Worm (Caenorhabditis elegans) whole organism, L3 larva: ENCODE results near the gene grl-15.

Experiments
- R02D3.7 ChIP-seq: fragments of 150-350 bp; optimal IDR thresholded peaks from 2 replicates; lab custom pipeline; 2014; ENCODE audit warnings: missing biosample characterization, missing genetic modification characterization
- ZK546.5 ChIP-seq: sonication (generic microtip); optimal IDR thresholded peaks from 2 replicates; lab custom pipeline; 2017; ENCODE audit warnings: missing biosample characterization, missing genetic modification characterization
- aly-2 ChIP-seq: fragments of 150-350 bp; optimal IDR thresholded peaks from 2 replicates; lab custom pipeline; 2014; ENCODE audit warnings: missing biosample characterization, missing genetic modification characterization
- ama-1 ChIP-seq: fragments of 150-350 bp; optimal IDR thresholded peaks from 2 replicates; lab custom pipeline; 2018
- ceh-16 ChIP-seq: sonication (generic microtip); optimal IDR thresholded peaks from 2 replicates; lab custom pipeline; 2017; ENCODE audit warnings: missing biosample characterization, missing genetic modification characterization
- ceh-28 ChIP-seq: fragments of 150-350 bp; optimal IDR thresholded peaks from 2 replicates; lab custom pipeline; 2014; ENCODE audit warnings: missing biosample characterization, missing genetic modification reagents, missing genetic modification characterization
- ceh-82 ChIP-seq: fragments of 150-350 bp; optimal IDR thresholded peaks from 2 replicates; lab custom pipeline; 2014; ENCODE audit warnings: missing biosample characterization, missing genetic modification characterization
- ceh-9 ChIP-seq: sonication (generic microtip); optimal IDR thresholded peaks from 2 replicates; lab custom pipeline; 2018; ENCODE audit warnings: missing biosample characterization, missing genetic modification characterization
- daf-12 ChIP-seq: fragments of 150-350 bp; optimal IDR thresholded peaks from 2 replicates; lab custom pipeline; 2014; ENCODE audit warnings: missing biosample characterization, missing genetic modification reagents, missing genetic modification characterization
- egl-27 ChIP-seq: sonication (generic microtip); optimal IDR thresholded peaks from 4 replicates; lab custom pipeline; 2017; ENCODE audit warnings: missing biosample characterization, missing genetic modification reagents, missing genetic modification characterization
- egl-5 ChIP-seq: fragments of 150-350 bp; optimal IDR thresholded peaks from 2 replicates; lab custom pipeline; 2017; ENCODE audit warnings: missing biosample characterization, missing genetic modification reagents, missing genetic modification characterization, inconsistent platforms
- elt-1 ChIP-seq: fragments of 150-350 bp; optimal IDR thresholded peaks from 2 replicates; lab custom pipeline; 2014; ENCODE audit warnings: missing biosample characterization, missing genetic modification characterization
- elt-2 ChIP-seq: sonication (generic microtip); optimal IDR thresholded peaks from 2 replicates; lab custom pipeline; 2016; ENCODE audit warnings: missing genetic modification reagents, mild to moderate bottlenecking, missing genetic modification characterization, missing compliant biosample characterization
- elt-3 ChIP-seq, 3 experiments: fragments of 150-350 bp in 1 of 3; sonication (generic microtip) in 2 of 3; optimal IDR thresholded peaks; 2 replicates in 2 of 3; 4 replicates in 1 of 3; lab custom pipeline; 2014 to 2017; ENCODE audit warnings: missing biosample characterization in 3 of 3, missing genetic modification characterization in 3 of 3
- eor-1 ChIP-seq, 2 experiments: fragments of 150-350 bp; optimal IDR thresholded peaks; 2 replicates each; lab custom pipeline; 2014 to 2018; ENCODE audit warnings: missing biosample characterization in 2 of 2, missing genetic modification characterization in 2 of 2
- fkh-10 ChIP-seq: sonication (generic microtip); optimal IDR thresholded peaks from 2 replicates; lab custom pipeline; 2017; ENCODE audit warnings: missing biosample characterization, missing genetic modification reagents, missing genetic modification characterization
- fkh-2 ChIP-seq: fragments of 150-350 bp; optimal IDR thresholded peaks from 2 replicates; lab custom pipeline; 2014; ENCODE audit warnings: missing biosample characterization, missing genetic modification reagents, missing genetic modification characterization
- fos-1 ChIP-seq: fragments of 150-350 bp; optimal IDR thresholded peaks from 2 replicates; lab custom pipeline; 2014; ENCODE audit warnings: missing biosample characterization, missing genetic modification characterization
- hmg-11 ChIP-seq: sonication (generic microtip); optimal IDR thresholded peaks from 2 replicates; lab custom pipeline; 2016; ENCODE audit warnings: missing genetic modification characterization, missing compliant biosample characterization
- jun-1 ChIP-seq: fragments of 150-350 bp; optimal IDR thresholded peaks from 2 replicates; lab custom pipeline; 2014; ENCODE audit warnings: missing biosample characterization, missing genetic modification reagents, missing genetic modification characterization
- lin-15B ChIP-seq: fragments of 150-350 bp; optimal IDR thresholded peaks from 2 replicates; lab custom pipeline; 2014; ENCODE audit warnings: missing biosample characterization, missing genetic modification characterization
- lin-39 ChIP-seq: fragments of 150-350 bp; optimal IDR thresholded peaks from 2 replicates; lab custom pipeline; 2018; ENCODE audit warnings: missing biosample characterization, missing genetic modification reagents, missing genetic modification characterization
- lsy-12 ChIP-seq: sonication (generic microtip); optimal IDR thresholded peaks from 2 replicates; lab custom pipeline; 2016; ENCODE audit warnings: mild to moderate bottlenecking, missing genetic modification characterization, missing compliant biosample characterization
- mdl-1 ChIP-seq: fragments of 150-350 bp; optimal IDR thresholded peaks from 2 replicates; lab custom pipeline; 2014; ENCODE audit warnings: missing biosample characterization, missing genetic modification characterization
- mml-1 ChIP-seq: fragments of 150-350 bp; sonication (generic microtip); optimal IDR thresholded peaks from 3 replicates; lab custom pipeline; 2014; ENCODE audit warnings: missing biosample characterization, missing genetic modification characterization
- nfya-1 ChIP-seq: sonication (generic microtip); optimal IDR thresholded peaks from 2 replicates; lab custom pipeline; 2017; ENCODE audit warnings: missing genetic modification characterization, mild to moderate bottlenecking, missing compliant biosample characterization, antibody characterized with exemption, moderate library complexity; ENCODE audit not compliant: insufficient read depth
- nhr-11 ChIP-seq: fragments of 150-350 bp; optimal IDR thresholded peaks from 2 replicates; lab custom pipeline; 2014; ENCODE audit warnings: missing biosample characterization, missing genetic modification characterization
- nhr-12 ChIP-seq: fragments of 150-350 bp; optimal IDR thresholded peaks from 2 replicates; lab custom pipeline; 2014; ENCODE audit warnings: missing biosample characterization, missing genetic modification characterization
- nhr-23 ChIP-seq: fragments of 150-350 bp; optimal IDR thresholded peaks from 2 replicates; lab custom pipeline; 2014; ENCODE audit warnings: missing biosample characterization, missing genetic modification reagents, missing genetic modification characterization
- nhr-237 ChIP-seq: fragments of 150-350 bp; optimal IDR thresholded peaks from 2 replicates; lab custom pipeline; 2014; ENCODE audit warnings: missing biosample characterization, missing genetic modification characterization
- nhr-25 ChIP-seq: sonication (generic microtip); optimal IDR thresholded peaks from 2 replicates; lab custom pipeline; 2017; ENCODE audit warnings: missing biosample characterization, missing genetic modification characterization
- nhr-28 ChIP-seq: fragments of 150-350 bp; optimal IDR thresholded peaks from 2 replicates; lab custom pipeline; 2014; ENCODE audit warnings: missing biosample characterization, missing genetic modification characterization
- nhr-43 ChIP-seq: sonication (generic microtip); optimal IDR thresholded peaks from 2 replicates; lab custom pipeline; 2016; ENCODE audit warnings: mild to moderate bottlenecking, missing genetic modification characterization, missing compliant biosample characterization; ENCODE audit not compliant: poor library complexity, severe bottlenecking
- nhr-67 ChIP-seq: fragments of 150-350 bp; optimal IDR thresholded peaks from 2 replicates; lab custom pipeline; 2014; ENCODE audit warnings: missing biosample characterization, missing genetic modification characterization
- nhr-76 ChIP-seq: fragments of 150-350 bp; sonication (generic microtip); optimal IDR thresholded peaks from 5 replicates; lab custom pipeline; 2014; ENCODE audit warnings: missing biosample characterization, missing genetic modification characterization
- nhr-77 ChIP-seq: fragments of 150-350 bp; optimal IDR thresholded peaks from 2 replicates; lab custom pipeline; 2014; ENCODE audit warnings: missing biosample characterization, missing genetic modification characterization
- pha-4 ChIP-seq: fragments of 150-350 bp; optimal IDR thresholded peaks from 2 replicates; lab custom pipeline; 2014; ENCODE audit warnings: missing biosample characterization, missing genetic modification reagents, missing genetic modification characterization
- pqm-1 ChIP-seq: fragments of 150-350 bp; optimal IDR thresholded peaks from 2 replicates; lab custom pipeline; 2017; ENCODE audit warnings: missing biosample characterization, missing genetic modification characterization, inconsistent platforms
- sea-2 ChIP-seq: fragments of 150-350 bp; sonication (generic microtip); optimal IDR thresholded peaks from 4 replicates; lab custom pipeline; 2014; ENCODE audit warnings: missing biosample characterization, missing genetic modification reagents, missing genetic modification characterization
- skn-1 ChIP-seq: fragments of 150-350 bp; optimal IDR thresholded peaks from 2 replicates; lab custom pipeline; 2014; ENCODE audit warnings: missing biosample characterization, missing genetic modification characterization
- snpc-4 ChIP-seq: fragments of 150-350 bp; optimal IDR thresholded peaks from 2 replicates; lab custom pipeline; 2014; ENCODE audit warnings: missing biosample characterization, missing genetic modification characterization
- tbx-2 ChIP-seq: sonication (generic microtip); optimal IDR thresholded peaks from 2 replicates; lab custom pipeline; 2016; ENCODE audit warnings: mild to moderate bottlenecking, missing genetic modification characterization, missing compliant biosample characterization
- unc-39 ChIP-seq: sonication (generic microtip); optimal IDR thresholded peaks from 4 replicates; lab custom pipeline; 2017; ENCODE audit warnings: missing biosample characterization, missing genetic modification characterization
- unc-62 ChIP-seq: fragments of 150-350 bp; sonication (generic microtip); optimal IDR thresholded peaks from 4 replicates; lab custom pipeline; 2014; ENCODE audit warnings: missing biosample characterization, missing genetic modification reagents, missing genetic modification characterization
- zag-1 ChIP-seq: fragments of 150-350 bp; optimal IDR thresholded peaks from 2 replicates; lab custom pipeline; 2014; ENCODE audit warnings: missing biosample characterization, missing genetic modification characterization
- ztf-11 ChIP-seq: fragments of 150-350 bp; optimal IDR thresholded peaks from 2 replicates; lab custom pipeline; 2014; ENCODE audit warnings: missing biosample characterization, missing genetic modification characterization
- ztf-4 ChIP-seq: fragments of 150-350 bp; optimal IDR thresholded peaks from 2 replicates; lab custom pipeline; 2014; ENCODE audit warnings: missing biosample characterization, missing genetic modification characterization

grl-15 gene

DNA sequence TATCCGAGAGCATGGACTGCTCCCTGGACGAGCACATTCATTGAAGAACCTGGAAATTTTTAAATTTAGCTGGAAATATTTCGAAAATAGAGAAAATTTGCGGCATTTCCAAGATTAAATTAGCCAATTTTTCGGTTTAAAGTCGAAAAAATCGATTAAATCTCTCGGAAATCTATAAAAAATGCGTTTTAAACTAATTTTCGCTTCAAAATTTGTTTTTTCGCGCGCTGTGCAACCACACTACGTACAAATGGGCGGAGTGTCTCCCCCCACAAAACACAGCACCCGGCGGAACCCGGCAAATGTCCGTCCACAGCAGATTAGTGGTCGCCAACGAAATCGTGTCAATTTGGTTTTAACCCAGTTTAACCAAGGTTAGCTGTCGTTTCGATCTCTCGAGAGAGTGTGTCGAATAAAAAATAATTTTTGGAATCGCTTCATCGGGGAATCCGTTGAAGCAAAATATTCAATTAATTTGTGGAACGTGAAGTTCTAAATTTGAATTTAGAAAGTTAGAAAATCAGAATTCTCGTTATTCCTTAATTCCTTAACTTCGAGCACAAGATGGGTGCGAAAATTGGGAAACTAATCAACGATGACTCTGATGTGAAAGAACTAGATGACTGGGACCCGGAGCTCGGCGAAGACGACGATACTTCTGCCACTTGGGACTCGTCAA lies 14.4 kb upstream of the grl-15 start, which contains the start of the genes tim-1 and Y75B8A.23:
tim-1 (minus strand) TSS at position 51 of the 679 bp plus-strand sequence.
Y75B8A.23 (plus strand) TSS at position 547 of the 679 bp plus-strand sequence.
- peak; percentile 75 for TF ChIP-seq unc-62 (GFP tag; lab: Kevin White, UChicago)
- TF ChIP-seq aly-2 (tag; lab: Kevin White, UChicago) = peak; percentile 85
- peak; percentile 90 for TF ChIP-seq lsy-12 (tag; lab: Kevin White, UChicago)
- no peak for TF ChIP-seq zag-1 (tag; lab: Kevin White, UChicago)
- TF ChIP-seq mml-1 (tag; lab: Kevin White, UChicago) = no peak
- TF ChIP-seq sea-2 (GFP tag; lab: Kevin White, UChicago) = no peak
- TF ChIP-seq ztf-4 (tag; lab: Kevin White, UChicago) = peak; percentile 51
- peak; percentile 88 for TF ChIP-seq pqm-1
- TF ChIP-seq ZK546.5 (tag; lab: Kevin White, UChicago) = no peak
- TF ChIP-seq egl-5 (tag; lab: Kevin White, UChicago) = peak; percentile 82
- peak; percentile 90 for TF ChIP-seq skn-1 (tag; lab: Kevin White, UChicago)
- peak; percentile 60 for TF ChIP-seq unc-39
- TF ChIP-seq nhr-67 (tag; lab: Kevin White, UChicago) = no peak
- peak; percentile 46 for TF ChIP-seq daf-12 (tag; lab: Kevin White, UChicago)
- TF ChIP-seq jun-1 (tag; lab: Kevin White, UChicago) = peak; percentile 94
- no peak for TF ChIP-seq nhr-12 (tag; lab: Kevin White, UChicago)
- peak in 2 of 3 experiments; percentile 31 to 82 for TF ChIP-seq elt-3 (tag; optimal IDR thresholded peaks at IDR 0.05; lab: Kevin White, UChicago)
- TF ChIP-seq eor-1 (tag; optimal IDR thresholded peaks at IDR 0.05; lab: Kevin White, UChicago) = peak in 1 of 2 experiments; percentile 58
- peak; percentile 98 for TF ChIP-seq nhr-23
- TF ChIP-seq ceh-82 = peak; percentile 84
- peak; percentile 94 for TF ChIP-seq pha-4 (tag; lab: Kevin White, UChicago)
- peak; percentile 92 for TF ChIP-seq nhr-43 (tag; lab: Kevin White, UChicago)
- no peak for TF ChIP-seq ztf-11 (tag; lab: Kevin White, UChicago)
- TF ChIP-seq tbx-2 = peak; percentile 74
- TF ChIP-seq nfya-1 (tag; lab: Kevin White, UChicago) = peak; percentile 98
- peak; percentile 94 for TF ChIP-seq lin-15B (tag; lab: Kevin White, UChicago)
- peak; percentile 29 for TF ChIP-seq mdl-1 (tag; lab: Kevin White, UChicago)
- peak; percentile 85 for TF ChIP-seq R02D3.7 (tag; lab: Kevin White, UChicago)
- TF ChIP-seq ceh-9 (tag; lab: Kevin White, UChicago) = no peak
- TF ChIP-seq nhr-237 (tag; lab: Kevin White, UChicago) = no peak
- TF ChIP-seq nhr-76 (tag; lab: Kevin White, UChicago) = peak; percentile 67
- TF ChIP-seq ceh-28 = peak; percentile 75
- peak; percentile 78 for TF ChIP-seq elt-2 (tag; lab: Kevin White, UChicago)
- peak; percentile 70 for TF ChIP-seq ceh-16 (tag; lab: Kevin White, UChicago)
- TF ChIP-seq hmg-11 (tag; lab: Kevin White, UChicago) = peak; percentile 89
- TF ChIP-seq fkh-2 (tag; lab: Kevin White, UChicago) = peak; percentile 2
- TF ChIP-seq nhr-25 = peak; percentile 94
- TF ChIP-seq nhr-11 (tag; lab: Kevin White, UChicago) = peak; percentile 36
- TF ChIP-seq nhr-77 = peak; percentile 70
- TF ChIP-seq egl-27 (tag; lab: Kevin White, UChicago) = peak; percentile 55
- TF ChIP-seq fos-1 (tag; lab: Kevin White, UChicago) = peak; percentile 41
- peak; percentile 100 for TF ChIP-seq snpc-4 (tag; lab: Kevin White, UChicago)
- peak; percentile 26 for TF ChIP-seq elt-1
- peak; percentile 99 for TF ChIP-seq ama-1 (lab: Kevin White, UChicago)
- TF ChIP-seq fkh-10 (GFP tag; lab: Kevin White, UChicago) = peak; percentile 56
- TF ChIP-seq lin-39 (tag; lab: Kevin White, UChicago) = peak; percentile 96
- TF ChIP-seq nhr-28 = peak; percentile 63
